Worm (Caenorhabditis elegans): Measurements from ENCODE around the gene smut-1.

- no peak for TF ChIP-seq unc-39 (tag; optimal IDR thresholded peaks at IDR 0.05)
- TF ChIP-seq lin-1 (GFP tag; IDR thresholded peaks at IDR 0.05), result no peak
- no peak for TF ChIP-seq nhr-76 (tag; optimal IDR thresholded peaks at IDR 0.05)
- TF ChIP-seq mes-2 (tag; optimal IDR thresholded peaks at IDR 0.05; ENCODE audit: poor library complexity, severe bottlenecking), result no peak
- no peak for TF ChIP-seq dmd-8 (GFP tag; IDR thresholded peaks at IDR 0.05)
- TF ChIP-seq nhr-237 (tag; optimal IDR thresholded peaks at IDR 0.05), result no peak
- TF ChIP-seq mdl-1 (tag; optimal IDR thresholded peaks at IDR 0.05), result no peak
- TF ChIP-seq fos-1 (tag; optimal IDR thresholded peaks at IDR 0.05), result no peak
- TF ChIP-seq dpl-1 (GFP tag; optimal IDR thresholded peaks at IDR 0.05), result no peak
These were observed 2.7 kb downstream of the smut-1 start for ce11 chrV:6099634-6100033.

All from whole organism, L4 larva.